Fruit fly (Drosophila melanogaster) whole organism, embryonic: ENCODE data around the gene CG31827.
A peak's percentile ranks its signal among the peaks of the same experiment; 100 is the strongest.

Experiments
- Bteb2 ChIP-seq: fragments of 200-800 bp; sonication (Bioruptor generic); optimal IDR thresholded peaks from 2 replicates; lab custom pipeline; 2016; ENCODE audit warnings: missing biosample characterization, missing genetic modification characterization
- CG2129 ChIP-seq: fragments of 200-800 bp; sonication (Bioruptor generic); IDR thresholded peaks from 2 replicates; pipeline ENCODE4 v1.3.6; 2022; ENCODE audit warnings: missing biosample characterization, missing genetic modification characterization; ENCODE audit not compliant: partially characterized antibody
- CG8478 ChIP-seq: fragments of >200 bp; optimal IDR thresholded peaks from 2 replicates; lab custom pipeline; 2018
- CHES-1-like ChIP-seq: fragments of 200-800 bp; sonication (Bioruptor generic); optimal IDR thresholded peaks from 2 replicates; lab custom pipeline; 2016; ENCODE audit warnings: missing biosample characterization, missing genetic modification characterization
- CrebB ChIP-seq: fragments of 200-800 bp; sonication (Bioruptor generic); optimal IDR thresholded peaks from 3 replicates; lab custom pipeline; 2018; ENCODE audit warnings: missing biosample characterization, mild to moderate bottlenecking, missing genetic modification characterization
- H2.0 ChIP-seq: fragments of 200-800 bp; sonication (Bioruptor generic); IDR thresholded peaks from 2 replicates; pipeline ENCODE4 v1.3.6; 2022; ENCODE audit warnings: missing biosample characterization, missing genetic modification characterization
- Spps ChIP-seq: fragments of 200-800 bp; sonication (Bioruptor generic); optimal IDR thresholded peaks from 2 replicates; lab custom pipeline; 2018; ENCODE audit warnings: missing biosample characterization, mild to moderate bottlenecking, missing genetic modification characterization
- ara ChIP-seq: fragments of 200-800 bp; sonication (Bioruptor generic); IDR thresholded peaks from 2 replicates; pipeline ENCODE4 v1.3.6; 2022; ENCODE audit warnings: missing biosample characterization, missing genetic modification characterization
- gem ChIP-seq: fragments of 200-800 bp; sonication (Bioruptor generic); optimal IDR thresholded peaks from 2 replicates; lab custom pipeline; 2019; ENCODE audit warnings: missing biosample characterization, mild to moderate bottlenecking, missing genetic modification characterization, moderate library complexity
- rib ChIP-seq: fragments of 200-800 bp; sonication (Bioruptor generic); IDR thresholded peaks from 2 replicates; pipeline ENCODE4 v1.3.6; 2022; ENCODE audit warnings: missing biosample characterization, missing genetic modification characterization
- sob ChIP-seq: fragments of 200-800 bp; sonication (Bioruptor generic); IDR thresholded peaks from 2 replicates; pipeline ENCODE4 v1.3.6; 2022; ENCODE audit warnings: missing biosample characterization, missing genetic modification characterization

DNA sequence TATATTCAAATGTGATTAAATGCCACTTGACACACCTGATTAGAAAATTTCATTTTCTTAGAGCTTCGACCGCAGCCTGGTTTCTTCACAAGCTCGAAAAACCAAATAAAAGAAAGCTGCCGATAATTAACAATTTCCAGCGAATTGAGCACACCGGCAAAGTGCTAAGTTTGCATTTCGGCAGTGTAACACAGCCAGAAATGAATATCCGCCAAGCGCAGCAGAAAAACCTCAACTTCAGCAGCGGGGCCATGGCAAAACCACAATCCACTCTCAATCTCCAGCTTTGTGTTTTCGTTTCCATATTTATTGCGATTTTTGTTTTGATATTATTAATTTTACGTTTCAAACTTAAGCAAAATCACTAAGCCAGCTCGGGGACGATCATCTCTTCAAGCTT, 44.3 kb downstream of the CG31827 start:
- TF ChIP-seq CG2129 (GFP tag; lab: Robert Waterston, UW) (no peak), CHES-1-like (GFP tag; lab: Kevin White, UChicago) (no peak), sob (GFP tag; lab: Robert Waterston, UW) (no peak), CG8478 (lab: Kevin White, UChicago) (no peak), ara (GFP tag; lab: Robert Waterston, UW) (no peak), Spps (no peak), H2.0 (GFP tag; lab: Robert Waterston, UW) (no peak), gem (tag; lab: Kevin White, UChicago) (no peak), rib (GFP tag; lab: Robert Waterston, UW) (0 out of 2 replicates have a peak, but pooled peaks have one; percentile 37), CrebB (tag; lab: Kevin White, UChicago) (no peak), Bteb2 (no peak)
